Fruit fly (Drosophila melanogaster): ENCODE data around the gene CG33769.
A peak's percentile ranks its signal among the peaks of the same experiment; 100 is the strongest.

DNA sequence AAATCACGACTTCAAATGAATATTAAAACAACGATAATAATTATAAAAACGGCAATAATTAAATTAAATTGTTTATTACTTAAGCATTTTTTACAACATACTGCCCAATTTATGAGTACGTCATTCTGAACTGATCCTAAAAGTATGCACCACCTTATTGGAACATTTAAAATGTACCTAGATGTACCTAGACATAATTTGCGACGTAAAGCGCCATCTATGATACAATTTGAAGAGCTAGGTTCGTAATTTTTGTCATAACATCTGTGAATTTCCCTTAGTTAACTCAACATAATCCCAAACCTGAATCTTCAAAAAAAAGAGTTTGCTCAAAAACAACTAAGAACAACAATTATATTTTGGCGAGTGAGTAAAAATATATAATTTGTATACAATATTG lies 13.6 kb upstream of the CG33769 start:
- TF ChIP-seq CTCF (optimal IDR thresholded peaks at IDR 0.05) (peak; percentile 88 to 89), CG8478 (optimal IDR thresholded peaks at IDR 0.05) (no peak)
